Worm (Caenorhabditis elegans): ENCODE data around the gene F47B7.5.

DNA sequence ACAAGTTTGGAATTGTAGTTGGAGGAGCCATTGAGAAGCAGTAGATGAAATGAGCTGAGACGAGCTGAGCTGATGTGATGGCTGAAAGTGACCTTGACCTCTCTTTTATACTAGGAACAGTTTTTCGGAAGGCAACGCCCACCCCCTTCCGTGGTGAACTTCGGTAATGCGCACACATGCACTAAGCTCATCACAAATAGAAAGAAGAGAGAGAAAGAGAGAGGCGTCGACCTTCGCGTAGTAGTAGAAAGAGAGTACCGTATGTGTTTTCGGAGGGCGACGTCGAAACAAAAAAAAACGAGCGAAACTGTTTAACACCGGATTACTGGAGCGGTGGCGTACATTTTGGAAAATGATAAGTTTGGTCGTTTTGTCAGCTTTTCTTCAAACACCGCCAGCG is 12.4 kb upstream of the F47B7.5 start, which contains the start of gene marg-1:
- TF ChIP-seq lsy-2 (tag; optimal IDR thresholded peaks at IDR 0.05): no peak
- no peak for TF ChIP-seq fkh-10 (GFP tag; optimal IDR thresholded peaks at IDR 0.05)
- TF ChIP-seq dve-1 (tag; optimal IDR thresholded peaks at IDR 0.05; ENCODE audit: insufficient read depth): no peak
- no peak for TF ChIP-seq nhr-6 (tag; optimal IDR thresholded peaks at IDR 0.05)
- no peak for TF ChIP-seq lin-1 (GFP tag; IDR thresholded peaks at IDR 0.05)
- TF ChIP-seq aly-2 (tag; optimal IDR thresholded peaks at IDR 0.05): no peak
- no peak for TF ChIP-seq hlh-30 (tag; optimal IDR thresholded peaks at IDR 0.05; ENCODE audit: insufficient read depth)
- no peak for TF ChIP-seq ama-1 (optimal IDR thresholded peaks at IDR 0.05)
- TF ChIP-seq zip-2 (tag; optimal IDR thresholded peaks at IDR 0.05): no peak
